Worm (Caenorhabditis elegans) whole organism, L4/young adult: ENCODE results near the gene nhr-140.

Experiments
- W03F9.2 ChIP-seq: fragments of 150-350 bp; optimal IDR thresholded peaks from 2 replicates; lab custom pipeline; 2014; ENCODE audit warnings: missing biosample characterization, missing genetic modification characterization
- dao-5 ChIP-seq: sonication (generic microtip); optimal IDR thresholded peaks from 2 replicates; lab custom pipeline; 2016; ENCODE audit warnings: missing genotype, missing genetic modification characterization, moderate library complexity, missing compliant biosample characterization
- him-1 ChIP-seq: sonication (generic microtip); optimal IDR thresholded peaks from 2 replicates; lab custom pipeline; 2016; ENCODE audit warnings: missing genotype, missing genetic modification reagents, missing genetic modification characterization, missing compliant biosample characterization

ce11 chrV:6971567-6971966 is 17.9 kb downstream of the nhr-140 start, which contains the start of gene srx-59:
- TF ChIP-seq dao-5 (no peak), him-1 (tag; lab: Kevin White, UChicago) (no peak), W03F9.2 (tag; lab: Kevin White, UChicago) (no peak)
